Worm (Caenorhabditis elegans) whole organism, L2 larva: ENCODE measurements around the gene cyp-33C8.
A peak's percentile ranks its signal among the peaks of the same experiment; 100 is the strongest.

Experiments
- C34F6.9 ChIP-seq: fragments of 150-350 bp; optimal IDR thresholded peaks from 2 replicates; lab custom pipeline; 2014; ENCODE audit warnings: missing biosample characterization, missing genetic modification characterization
- F13H6.1 ChIP-seq: sonication (generic microtip); optimal IDR thresholded peaks from 2 replicates; lab custom pipeline; 2016; ENCODE audit warnings: missing genetic modification characterization, missing compliant biosample characterization
- R02D3.7 ChIP-seq: fragments of 150-350 bp; optimal IDR thresholded peaks from 2 replicates; lab custom pipeline; 2014; ENCODE audit warnings: missing biosample characterization, missing genetic modification characterization
- ZK546.5 ChIP-seq: sonication (generic microtip); optimal IDR thresholded peaks from 2 replicates; lab custom pipeline; 2017; ENCODE audit warnings: missing biosample characterization, missing genetic modification characterization
- alr-1 ChIP-seq: fragments of 150-350 bp; optimal IDR thresholded peaks from 2 replicates; lab custom pipeline; 2014; ENCODE audit warnings: missing biosample characterization, missing genetic modification characterization
- aly-2 ChIP-seq: fragments of 150-350 bp; optimal IDR thresholded peaks from 2 replicates; lab custom pipeline; 2014; ENCODE audit warnings: missing biosample characterization, missing genetic modification characterization
- ama-1 ChIP-seq: fragments of 150-350 bp; optimal IDR thresholded peaks from 2 replicates; lab custom pipeline; 2018; ENCODE audit warnings: inconsistent platforms
- ceh-16 ChIP-seq: fragments of 150-350 bp; optimal IDR thresholded peaks from 2 replicates; lab custom pipeline; 2014; ENCODE audit warnings: missing biosample characterization, missing genetic modification characterization
- ceh-82 ChIP-seq: fragments of 150-350 bp; optimal IDR thresholded peaks from 2 replicates; lab custom pipeline; 2014; ENCODE audit warnings: missing biosample characterization, missing genetic modification characterization
- dmd-4 ChIP-seq: sonication (generic microtip); optimal IDR thresholded peaks from 2 replicates; lab custom pipeline; 2017; ENCODE audit warnings: missing biosample characterization, missing genetic modification characterization
- egl-27 ChIP-seq: sonication (generic microtip); optimal IDR thresholded peaks from 3 replicates; lab custom pipeline; 2017; ENCODE audit warnings: missing biosample characterization, missing genetic modification reagents, missing genetic modification characterization
- elt-1 ChIP-seq: fragments of 150-350 bp; optimal IDR thresholded peaks from 2 replicates; lab custom pipeline; 2014; ENCODE audit warnings: missing biosample characterization, missing genetic modification characterization
- elt-3 ChIP-seq: sonication (generic microtip); optimal IDR thresholded peaks from 2 replicates; lab custom pipeline; 2017; ENCODE audit warnings: missing biosample characterization, missing genetic modification characterization
- fos-1 ChIP-seq: fragments of 150-350 bp; optimal IDR thresholded peaks from 2 replicates; lab custom pipeline; 2014; ENCODE audit warnings: missing biosample characterization, missing genetic modification characterization
- gmeb-1 ChIP-seq: fragments of 150-350 bp; optimal IDR thresholded peaks from 2 replicates; lab custom pipeline; 2014; ENCODE audit warnings: missing biosample characterization, missing genetic modification characterization
- lin-11 ChIP-seq: fragments of 150-350 bp; sonication (generic microtip); optimal IDR thresholded peaks from 2 replicates; lab custom pipeline; 2014; ENCODE audit warnings: missing biosample characterization, missing genetic modification characterization, inconsistent platforms, mixed read lengths
- lin-13 ChIP-seq: fragments of 150-350 bp; optimal IDR thresholded peaks from 2 replicates; lab custom pipeline; 2014; ENCODE audit warnings: missing biosample characterization, missing genetic modification reagents, missing genetic modification characterization
- lin-39 ChIP-seq: fragments of 150-350 bp; optimal IDR thresholded peaks from 2 replicates; lab custom pipeline; 2014; ENCODE audit warnings: missing biosample characterization, missing genetic modification reagents, missing genetic modification characterization
- nhr-10 ChIP-seq: sonication (generic microtip); optimal IDR thresholded peaks from 2 replicates; lab custom pipeline; 2017; ENCODE audit warnings: missing biosample characterization, missing genetic modification characterization
- nhr-11 ChIP-seq: fragments of 150-350 bp; optimal IDR thresholded peaks from 2 replicates; lab custom pipeline; 2014; ENCODE audit warnings: missing biosample characterization, missing genetic modification characterization
- nhr-129 ChIP-seq: fragments of 150-350 bp; optimal IDR thresholded peaks from 2 replicates; lab custom pipeline; 2014; ENCODE audit warnings: missing biosample characterization, missing genetic modification characterization
- nhr-23 ChIP-seq: fragments of 150-350 bp; optimal IDR thresholded peaks from 2 replicates; lab custom pipeline; 2014; ENCODE audit warnings: missing biosample characterization, missing genetic modification reagents, missing genetic modification characterization
- nhr-25 ChIP-seq: fragments of 150-350 bp; sonication (generic microtip); optimal IDR thresholded peaks from 3 replicates; lab custom pipeline; 2014; ENCODE audit warnings: missing biosample characterization, missing genetic modification characterization
- nhr-6 ChIP-seq: fragments of 150-350 bp; optimal IDR thresholded peaks from 2 replicates; lab custom pipeline; 2014; ENCODE audit warnings: missing biosample characterization, missing genetic modification characterization
- nhr-77 ChIP-seq: fragments of 150-350 bp; optimal IDR thresholded peaks from 2 replicates; lab custom pipeline; 2014; ENCODE audit warnings: missing biosample characterization, missing genetic modification characterization
- sem-4 ChIP-seq: fragments of 150-350 bp; optimal IDR thresholded peaks from 2 replicates; lab custom pipeline; 2014; ENCODE audit warnings: missing biosample characterization, missing genetic modification reagents, missing genetic modification characterization
- unc-39 ChIP-seq: fragments of 150-350 bp; optimal IDR thresholded peaks from 2 replicates; lab custom pipeline; 2014; ENCODE audit warnings: missing biosample characterization, missing genetic modification characterization
- unc-55 ChIP-seq: fragments of 150-350 bp; sonication (generic microtip); optimal IDR thresholded peaks from 3 replicates; lab custom pipeline; 2014; ENCODE audit warnings: missing biosample characterization, missing genetic modification reagents, missing genetic modification characterization
- unc-62 ChIP-seq: fragments of 150-350 bp; optimal IDR thresholded peaks from 2 replicates; lab custom pipeline; 2014; ENCODE audit warnings: missing biosample characterization, missing genetic modification reagents, missing genetic modification characterization
- zag-1 ChIP-seq: fragments of 150-350 bp; optimal IDR thresholded peaks from 2 replicates; lab custom pipeline; 2014; ENCODE audit warnings: missing biosample characterization, missing genetic modification characterization
- ztf-1 ChIP-seq: fragments of 200-800 bp; sonication (Bioruptor generic); conservative IDR thresholded peaks from 2 replicates; pipeline ENCODE4 v1.3.6; 2022; ENCODE audit warnings: missing genetic modification characterization, missing compliant biosample characterization
- ztf-11 ChIP-seq: sonication (generic microtip); optimal IDR thresholded peaks from 2 replicates; lab custom pipeline; 2017; ENCODE audit warnings: missing biosample characterization, missing genetic modification characterization
- ztf-4 ChIP-seq: fragments of 150-350 bp; optimal IDR thresholded peaks from 2 replicates; lab custom pipeline; 2014; ENCODE audit warnings: missing biosample characterization, missing genetic modification characterization

The cyp-33C8 gene

DNA sequence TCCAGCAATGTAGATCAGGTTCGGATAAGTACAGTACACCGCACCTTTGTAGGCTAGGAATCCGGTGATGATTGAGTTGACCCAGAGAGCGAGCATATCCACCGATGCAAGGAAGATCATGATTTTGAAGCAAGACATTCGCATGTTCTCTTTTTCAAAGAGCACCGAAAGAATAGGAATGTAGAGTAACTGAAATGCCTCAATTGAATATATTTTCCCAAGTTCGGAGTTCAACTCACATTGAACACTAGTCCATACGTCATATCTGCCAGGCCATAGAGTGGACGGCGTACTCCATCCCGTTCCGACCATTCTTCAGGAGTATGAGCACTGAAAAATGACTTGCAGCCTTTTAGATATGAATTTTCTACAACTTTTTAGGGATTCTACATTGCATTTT lies 3.6 kb downstream of the cyp-33C8 start:
- TF ChIP-seq ceh-82 (tag; lab: Kevin White, UChicago), result no peak
- no peak for TF ChIP-seq nhr-23 (tag; lab: Kevin White, UChicago)
- TF ChIP-seq alr-1 (tag; lab: Kevin White, UChicago), result no peak
- no peak for TF ChIP-seq C34F6.9 (tag; lab: Kevin White, UChicago)
- no peak for TF ChIP-seq ztf-11 (tag; lab: Kevin White, UChicago)
- TF ChIP-seq lin-39 (tag; lab: Kevin White, UChicago), result no peak
- TF ChIP-seq lin-13, result no peak
- TF ChIP-seq nhr-77 (tag; lab: Kevin White, UChicago), result no peak
- TF ChIP-seq ceh-16, result no peak
- TF ChIP-seq nhr-11, result no peak
- TF ChIP-seq nhr-6 (tag; lab: Kevin White, UChicago), result no peak
- no peak for TF ChIP-seq unc-62 (GFP tag; lab: Kevin White, UChicago)
- no peak for TF ChIP-seq dmd-4 (tag; lab: Kevin White, UChicago)

DNA sequence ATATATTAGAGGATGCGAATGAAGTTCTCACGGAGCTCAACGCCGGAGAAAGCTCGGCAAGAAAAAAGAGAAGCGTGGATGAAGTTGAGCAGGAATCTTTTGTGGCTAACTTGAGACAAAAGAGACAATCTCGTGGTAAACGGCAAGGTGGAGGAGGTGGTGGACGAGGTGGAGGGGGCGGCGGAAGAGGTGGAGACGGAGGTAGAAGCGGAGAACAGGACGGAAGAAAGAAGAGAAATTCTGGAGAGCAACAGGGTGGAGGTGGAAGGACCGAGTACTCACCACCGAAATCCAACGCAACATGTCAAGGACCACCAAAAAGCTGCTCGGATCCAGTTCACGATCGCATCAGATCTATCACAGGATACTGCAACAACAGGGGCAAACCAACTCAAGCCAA lies 12.9 kb downstream of the cyp-33C8 start:
- TF ChIP-seq ama-1 (lab: Kevin White, UChicago) (no peak), nhr-10 (tag; lab: Kevin White, UChicago) (no peak), nhr-77 (tag; lab: Kevin White, UChicago) (no peak), ZK546.5 (no peak), unc-39 (tag; lab: Kevin White, UChicago) (no peak), nhr-11 (no peak), R02D3.7 (tag; lab: Kevin White, UChicago) (no peak), aly-2 (tag; lab: Kevin White, UChicago) (no peak), elt-3 (tag; lab: Kevin White, UChicago) (no peak), lin-13 (no peak)
- TF ChIP-seq, all 48 proteins: peak for 0

DNA sequence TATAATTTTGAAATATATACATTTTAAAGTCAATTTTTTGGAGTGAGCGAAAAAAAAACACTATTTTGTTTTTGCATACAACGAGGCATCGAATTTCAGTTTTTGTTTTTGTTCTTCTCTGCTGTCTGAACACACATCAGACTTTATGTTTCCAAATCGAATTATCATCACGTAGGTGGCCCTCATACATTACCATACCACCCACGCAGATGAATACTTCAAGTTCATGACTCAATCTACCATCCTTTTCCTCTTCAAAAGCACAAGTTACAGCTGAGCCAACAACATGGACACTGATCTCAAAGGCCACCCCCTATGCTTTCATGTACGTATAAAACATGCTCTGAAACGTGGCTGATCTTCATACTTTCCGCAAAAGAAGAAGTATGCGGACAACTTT lies 13.6 kb downstream of the cyp-33C8 start, which contains the start of gene R08F11.7:
Gene R08F11.7 (plus strand): TSS at position 301 of the 400 bp plus-strand sequence.
- TF ChIP-seq nhr-10 (tag; lab: Kevin White, UChicago) (no peak), gmeb-1 (tag; lab: Kevin White, UChicago) (no peak), zag-1 (tag; lab: Kevin White, UChicago) (no peak), ztf-1 (no peak), egl-27 (tag; lab: Kevin White, UChicago) (no peak), sem-4 (no peak), nhr-129 (tag; lab: Kevin White, UChicago) (no peak), nhr-11 (no peak), aly-2 (tag; lab: Kevin White, UChicago) (no peak), elt-1 (tag; lab: Kevin White, UChicago) (no peak), lin-13 (no peak), ama-1 (lab: Kevin White, UChicago) (no peak), nhr-25 (tag; lab: Kevin White, UChicago) (no peak), unc-55 (GFP tag; lab: Kevin White, UChicago) (no peak), ZK546.5 (no peak), nhr-23 (tag; lab: Kevin White, UChicago) (no peak), lin-11 (tag; lab: Kevin White, UChicago) (no peak)
- TF ChIP-seq, all 48 proteins: peak for 0

DNA sequence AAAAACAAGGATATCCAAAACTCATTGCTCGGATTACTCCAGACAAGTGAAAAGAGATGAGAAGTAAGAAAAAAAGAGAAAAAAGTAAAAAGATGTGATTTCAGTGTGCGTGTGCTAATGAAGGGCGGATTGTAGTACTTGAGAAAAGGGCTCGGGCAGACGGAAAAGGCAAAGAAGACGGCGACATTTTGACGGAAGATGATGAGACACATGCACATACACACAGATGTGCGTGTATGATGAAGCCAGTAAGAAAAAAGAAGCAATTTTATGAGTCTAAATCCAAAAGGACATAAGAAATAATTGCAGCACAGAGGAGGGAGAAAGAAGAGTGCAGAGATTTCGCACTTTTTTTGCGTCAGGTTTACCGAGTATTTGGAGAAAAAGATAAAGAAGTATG lies 14.8 kb downstream of the cyp-33C8 start:
- TF ChIP-seq ztf-4 (no peak), C34F6.9 (tag; lab: Kevin White, UChicago) (peak; percentile 21), nhr-129 (tag; lab: Kevin White, UChicago) (no peak)
- TF ChIP-seq, all 48 proteins: peak for 1

DNA sequence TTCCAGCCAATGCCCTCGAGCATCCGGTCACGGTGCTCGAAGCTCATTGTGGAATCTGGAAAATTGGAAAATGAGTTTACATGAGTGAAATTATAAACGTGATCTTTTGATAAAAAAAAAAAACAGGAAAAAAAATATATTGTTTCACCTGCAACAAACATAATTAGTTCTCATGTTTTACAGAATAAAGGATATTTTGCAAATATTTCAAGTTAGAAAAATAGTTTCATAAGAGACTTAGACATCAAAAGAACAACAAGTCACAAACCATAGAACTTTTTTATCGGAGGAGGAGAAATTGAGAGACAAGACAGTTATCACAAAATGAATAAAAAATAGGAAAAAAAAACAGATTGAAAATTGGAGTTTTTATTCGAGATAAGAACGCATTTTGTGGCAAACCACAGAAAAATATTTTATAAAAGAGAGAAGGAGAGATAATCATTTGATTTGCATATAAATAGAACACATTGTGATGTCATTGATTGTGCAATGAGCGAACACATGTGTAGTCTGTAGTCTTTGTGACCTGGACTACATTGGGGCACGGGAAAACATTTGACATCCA lies 19.1 kb downstream of the cyp-33C8 start, which contains the start of gene R08F11.1:
Gene R08F11.1 (minus strand): TSS at position 51 of the 568 bp plus-strand sequence.
- TF ChIP-seq C34F6.9 (tag; lab: Kevin White, UChicago) (no peak), nhr-6 (tag; lab: Kevin White, UChicago) (no peak), ceh-82 (tag; lab: Kevin White, UChicago) (no peak), alr-1 (tag; lab: Kevin White, UChicago) (no peak), dmd-4 (tag; lab: Kevin White, UChicago) (no peak), ztf-11 (tag; lab: Kevin White, UChicago) (no peak), fos-1 (tag; lab: Kevin White, UChicago) (peak; percentile 26), gmeb-1 (tag; lab: Kevin White, UChicago) (peak; percentile 15), F13H6.1 (tag; lab: Kevin White, UChicago) (no peak)
